Worm (Caenorhabditis elegans) whole organism, mixed stage, embryonic: Measurements from ENCODE around the gene rgs-6.

Experiments used
- elt-1 ChIP-seq: sonication (generic microtip); optimal IDR thresholded peaks from 2 replicates; lab custom pipeline; 2017; ENCODE audit warnings: missing genetic modification characterization, mild to moderate bottlenecking, missing compliant biosample characterization, antibody characterized with exemption, moderate library complexity, borderline replicate concordance; ENCODE audit not compliant: insufficient read depth
- mls-2 ChIP-seq: sonication (generic microtip); optimal IDR thresholded peaks from 2 replicates; lab custom pipeline; 2016; ENCODE audit warnings: mild to moderate bottlenecking, missing genetic modification characterization, moderate library complexity, missing compliant biosample characterization
- nhr-12 ChIP-seq: fragments of 150-350 bp; optimal IDR thresholded peaks from 2 replicates; lab custom pipeline; 2014; ENCODE audit warnings: missing biosample characterization, missing genetic modification characterization
- nhr-237 ChIP-seq: fragments of 150-350 bp; optimal IDR thresholded peaks from 2 replicates; lab custom pipeline; 2014; ENCODE audit warnings: missing biosample characterization, missing genetic modification characterization
- snpc-4 ChIP-seq: fragments of 150-350 bp; optimal IDR thresholded peaks from 2 replicates; lab custom pipeline; 2014; ENCODE audit warnings: missing biosample characterization, missing genetic modification characterization

- TF ChIP-seq nhr-237 (tag; lab: Kevin White, UChicago) = no peak
- TF ChIP-seq elt-1 (tag; lab: Kevin White, UChicago) = no peak
- TF ChIP-seq mls-2 (tag; lab: Kevin White, UChicago) = peak; percentile 63
- no peak for TF ChIP-seq snpc-4 (tag; lab: Kevin White, UChicago)
- no peak for TF ChIP-seq nhr-12 (tag; lab: Kevin White, UChicago)
Observed at ce11 chrX:5686065-5686464, 47.5 kb downstream of the rgs-6 start, which contains the start of gene set-20.
